Fruit fly (Drosophila melanogaster) whole organism, embryonic: ENCODE data around the gene CG13640.

Experiments used
- CG6272 ChIP-seq: fragments of 200-800 bp; sonication (Bioruptor generic); IDR thresholded peaks from 2 replicates; pipeline ENCODE4 v1.3.6; 2022; ENCODE audit warnings: missing biosample characterization, missing genetic modification characterization
- CG6791 ChIP-seq: fragments of 200-800 bp; sonication (Bioruptor generic); IDR thresholded peaks from 3 replicates; pipeline ENCODE4 v1.3.6; 2022; ENCODE audit warnings: missing biosample characterization, missing genetic modification characterization; ENCODE audit not compliant: partially characterized antibody
- Sox102F ChIP-seq: fragments of 200-800 bp; sonication (Bioruptor generic); optimal IDR thresholded peaks from 2 replicates; lab custom pipeline; 2018; ENCODE audit warnings: missing biosample characterization, mild to moderate bottlenecking, missing genetic modification characterization, moderate library complexity
- Xrp1 ChIP-seq: fragments of 200-800 bp; sonication (Bioruptor generic); IDR thresholded peaks from 2 replicates; pipeline ENCODE4 v1.3.6; 2022; ENCODE audit warnings: missing biosample characterization, missing genetic modification characterization
- ro ChIP-seq: fragments of 200-800 bp; sonication (Bioruptor generic); IDR thresholded peaks from 2 replicates; pipeline ENCODE4 v1.3.6; 2022; ENCODE audit warnings: missing biosample characterization, missing genetic modification characterization
- slp2 ChIP-seq: fragments of 200-800 bp; sonication (Bioruptor generic); optimal IDR thresholded peaks from 2 replicates; lab custom pipeline; 2016; ENCODE audit warnings: missing biosample characterization, missing genetic modification characterization
- unc-4 ChIP-seq: fragments of 200-800 bp; sonication (Bioruptor generic); IDR thresholded peaks from 2 replicates; pipeline ENCODE4 v1.3.6; 2022; ENCODE audit warnings: missing biosample characterization, missing genetic modification characterization; ENCODE audit not compliant: partially characterized antibody

DNA sequence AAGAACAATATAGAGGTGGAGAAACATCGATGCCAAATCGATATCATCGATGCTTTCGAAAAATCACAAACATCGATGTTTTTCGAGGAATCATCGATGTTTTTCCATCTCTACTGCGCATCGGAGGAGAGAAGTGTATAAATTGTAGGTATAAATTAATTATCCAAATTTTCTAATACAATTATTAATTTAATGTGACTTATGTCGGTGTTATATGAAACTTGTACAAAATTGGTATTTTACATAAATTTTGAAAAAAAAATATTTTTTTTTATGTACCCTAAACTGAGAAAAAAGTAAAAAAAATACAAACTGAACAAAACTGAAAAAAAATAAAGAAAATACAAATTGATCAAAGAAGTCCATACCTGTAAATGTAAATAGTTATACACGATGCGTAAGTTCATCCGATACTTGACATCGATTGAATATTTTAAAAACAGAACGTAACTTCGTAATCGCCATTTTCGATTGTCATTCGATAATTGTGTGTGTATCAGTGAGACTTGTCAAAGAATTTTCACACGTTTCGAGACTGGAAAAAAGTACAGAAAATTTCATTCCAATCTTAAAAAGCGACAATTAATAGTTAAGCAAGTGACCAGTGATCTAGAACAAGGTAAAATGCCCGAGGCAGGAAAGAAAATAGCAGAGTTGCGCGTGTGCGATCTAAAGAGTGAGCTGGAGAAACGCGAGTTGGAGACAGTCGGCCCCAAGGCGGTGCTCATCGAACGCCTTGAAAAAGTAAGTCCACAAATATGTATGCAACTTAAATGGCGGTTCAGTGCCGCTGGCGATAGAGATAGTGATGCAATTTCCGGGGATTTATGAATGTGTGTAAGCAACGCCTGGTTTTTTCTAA is 44.7 kb downstream of the CG13640 start, which contains the start of the genes CG5808 and Saf-B:
- TF ChIP-seq CG6791 (GFP tag; lab: Robert Waterston, UW) = peak; percentile 89
- no peak for TF ChIP-seq slp2
- peak; percentile 77 for TF ChIP-seq unc-4 (GFP tag; lab: Robert Waterston, UW)
- TF ChIP-seq Sox102F (GFP tag; lab: Kevin White, UChicago) = no peak
- TF ChIP-seq ro (GFP tag; lab: Robert Waterston, UW) = no peak
- TF ChIP-seq CG6272 = no peak
- peak; percentile 49; the same call in 1 of the 2 replicates for TF ChIP-seq Xrp1 (GFP tag; lab: Robert Waterston, UW)
